Worm (Caenorhabditis elegans) whole organism, young adult: ENCODE measurements around the gene Y54G2A.16.

Source experiments
- B0019.2 ChIP-seq: fragments of 200-800 bp; sonication (Bioruptor generic); conservative IDR thresholded peaks from 2 replicates; pipeline ENCODE4 v1.3.6; 2022; ENCODE audit warnings: missing genetic modification reagents, missing genetic modification characterization, missing compliant biosample characterization
- B0261.1 ChIP-seq: sonication (generic microtip); optimal IDR thresholded peaks from 2 replicates; lab custom pipeline; 2016; ENCODE audit warnings: mild to moderate bottlenecking, missing genetic modification characterization, moderate library complexity, missing compliant biosample characterization
- K11D2.4 ChIP-seq: fragments of 200-800 bp; sonication (Bioruptor generic); IDR thresholded peaks from 2 replicates; pipeline ENCODE4 v1.3.6; 2022; ENCODE audit warnings: missing genetic modification reagents, missing genetic modification characterization, missing compliant biosample characterization
- T07F8.4 ChIP-seq: sonication (generic microtip); optimal IDR thresholded peaks from 2 replicates; lab custom pipeline; 2016; ENCODE audit warnings: mild to moderate bottlenecking, missing genetic modification characterization, moderate library complexity, missing compliant biosample characterization
- Y53G8AR.9 ChIP-seq: fragments of 200-800 bp; sonication (Bioruptor generic); conservative IDR thresholded peaks from 2 replicates; pipeline ENCODE4 v1.3.6; 2022; ENCODE audit warnings: missing genetic modification reagents, missing genetic modification characterization, missing compliant biosample characterization
- Y56A3A.18 ChIP-seq: fragments of 200-800 bp; sonication (Bioruptor generic); IDR thresholded peaks from 2 replicates; pipeline ENCODE4 v1.3.6; 2022; ENCODE audit warnings: missing genetic modification reagents, missing genetic modification characterization, missing compliant biosample characterization
- akir-1 ChIP-seq: fragments of 200-800 bp; sonication (Bioruptor generic); optimal IDR thresholded peaks from 2 replicates; lab custom pipeline; 2018; ENCODE audit warnings: mild to moderate bottlenecking, missing genetic modification characterization, moderate library complexity, missing compliant biosample characterization
- atf-7 ChIP-seq: sonication (generic microtip); optimal IDR thresholded peaks from 2 replicates; lab custom pipeline; 2017; ENCODE audit warnings: mild to moderate bottlenecking, missing genetic modification characterization, missing compliant biosample characterization
- bed-1 ChIP-seq: fragments of 200-800 bp; sonication (Bioruptor generic); IDR thresholded peaks from 2 replicates; pipeline ENCODE4 v1.3.6; 2022; ENCODE audit warnings: missing genetic modification reagents, missing genetic modification characterization, missing compliant biosample characterization
- ccch-3 ChIP-seq: fragments of 200-800 bp; sonication (Bioruptor generic); optimal IDR thresholded peaks from 2 replicates; lab custom pipeline; 2018; ENCODE audit warnings: mild to moderate bottlenecking, missing genetic modification characterization, missing compliant biosample characterization
- cebp-1 ChIP-seq, 2 experiments: fragments of 200-800 bp in 1 of 2; sonication (Bioruptor generic) in 1 of 2; sonication (generic microtip) in 1 of 2; IDR thresholded peaks in 1 of 2; optimal IDR thresholded peaks in 1 of 2; 2 replicates each; pipeline versions ENCODE4 v1.3.6 to Lab custom; 2017 to 2022; ENCODE audit warnings: missing compliant biosample characterization in 2 of 2, missing genetic modification characterization in 2 of 2, mild to moderate bottlenecking in 1 of 2, missing genetic modification reagents in 1 of 2, moderate library complexity in 1 of 2
- cebp-2 ChIP-seq: fragments of 200-800 bp; sonication (Bioruptor generic); IDR thresholded peaks from 2 replicates; pipeline ENCODE4 v1.3.6; 2022; ENCODE audit warnings: missing genetic modification characterization, missing compliant biosample characterization
- ceh-100 ChIP-seq: fragments of 200-800 bp; sonication (Bioruptor generic); IDR thresholded peaks from 2 replicates; pipeline ENCODE4 v1.3.6; 2022; ENCODE audit warnings: missing genetic modification reagents, missing genetic modification characterization, missing compliant biosample characterization
- ceh-40 ChIP-seq: fragments of 200-800 bp; sonication (Bioruptor generic); IDR thresholded peaks from 2 replicates; pipeline ENCODE4 v1.3.6; 2022; ENCODE audit warnings: missing genetic modification characterization, missing compliant biosample characterization
- ceh-58 ChIP-seq: fragments of 200-800 bp; sonication (Bioruptor generic); IDR thresholded peaks from 2 replicates; pipeline ENCODE4 v1.3.6; 2022; ENCODE audit warnings: missing genetic modification characterization, missing compliant biosample characterization
- ceh-91 ChIP-seq: fragments of 200-800 bp; sonication (Bioruptor generic); IDR thresholded peaks from 2 replicates; pipeline ENCODE4 v1.3.6; 2022; ENCODE audit warnings: missing genetic modification reagents, missing genetic modification characterization, missing compliant biosample characterization
- dox-1 ChIP-seq: fragments of 200-800 bp; sonication (Bioruptor generic); IDR thresholded peaks from 2 replicates; pipeline ENCODE4 v1.3.6; 2022; ENCODE audit warnings: missing genetic modification reagents, missing genetic modification characterization, missing compliant biosample characterization
- dpff-1 ChIP-seq: sonication (generic microtip); optimal IDR thresholded peaks from 2 replicates; lab custom pipeline; 2017; ENCODE audit warnings: mild to moderate bottlenecking, missing genetic modification characterization, missing compliant biosample characterization
- egrh-3 ChIP-seq: fragments of 200-800 bp; sonication (Bioruptor generic); IDR thresholded peaks from 2 replicates; pipeline ENCODE4 v1.3.6; 2022; ENCODE audit warnings: missing genetic modification reagents, missing genetic modification characterization, missing compliant biosample characterization
- him-1 ChIP-seq: sonication (generic microtip); optimal IDR thresholded peaks from 2 replicates; lab custom pipeline; 2016; ENCODE audit warnings: missing genotype, missing genetic modification reagents, missing genetic modification characterization, missing compliant biosample characterization
- lsl-1 ChIP-seq: fragments of 200-800 bp; sonication (Bioruptor generic); optimal IDR thresholded peaks from 2 replicates; lab custom pipeline; 2018; ENCODE audit warnings: mild to moderate bottlenecking, missing genetic modification characterization, moderate library complexity, missing compliant biosample characterization
- madf-8 ChIP-seq: fragments of 200-800 bp; sonication (Bioruptor generic); conservative IDR thresholded peaks from 2 replicates; pipeline ENCODE4 v1.3.6; 2022; ENCODE audit warnings: missing genetic modification reagents, missing genetic modification characterization, missing compliant biosample characterization
- mes-4 ChIP-seq: sonication (generic microtip); optimal IDR thresholded peaks from 2 replicates; lab custom pipeline; 2016; ENCODE audit warnings: missing genotype, missing genetic modification characterization, missing compliant biosample characterization
- nhr-179 ChIP-seq: sonication (generic microtip); optimal IDR thresholded peaks from 2 replicates; lab custom pipeline; 2016; ENCODE audit warnings: mild to moderate bottlenecking, missing genetic modification characterization, missing compliant biosample characterization
- nhr-80 ChIP-seq: sonication (generic microtip); optimal IDR thresholded peaks from 2 replicates; lab custom pipeline; 2016; ENCODE audit warnings: missing genetic modification characterization, missing compliant biosample characterization
- pbrm-1 ChIP-seq: fragments of 200-800 bp; sonication (Bioruptor generic); IDR thresholded peaks from 2 replicates; pipeline ENCODE4 v1.3.6; 2022; ENCODE audit warnings: missing genetic modification reagents, missing genetic modification characterization, missing compliant biosample characterization
- rcor-1 ChIP-seq: fragments of 200-800 bp; sonication (Bioruptor generic); IDR thresholded peaks from 2 replicates; pipeline ENCODE4 v1.3.6; 2022; ENCODE audit warnings: missing genetic modification reagents, missing genetic modification characterization, missing compliant biosample characterization
- rec-8 ChIP-seq, 2 experiments: sonication (generic microtip); optimal IDR thresholded peaks; 2 replicates each; lab custom pipeline; 2016; ENCODE audit warnings: mild to moderate bottlenecking in 2 of 2, missing genetic modification characterization in 2 of 2, missing genetic modification reagents in 2 of 2, missing genotype in 2 of 2, missing biosample characterization in 1 of 2, missing compliant biosample characterization in 1 of 2, moderate library complexity in 1 of 2
- sea-2 ChIP-seq: fragments of 200-800 bp; sonication (Bioruptor generic); IDR thresholded peaks from 2 replicates; pipeline ENCODE4 v1.3.6; 2022; ENCODE audit warnings: missing genetic modification characterization, missing compliant biosample characterization
- snpc-1.1 ChIP-seq: sonication (generic microtip); optimal IDR thresholded peaks from 2 replicates; lab custom pipeline; 2017; ENCODE audit warnings: missing genetic modification characterization, mild to moderate bottlenecking, missing compliant biosample characterization, antibody characterized with exemption, moderate library complexity, missing genotype, missing genetic modification reagents; ENCODE audit not compliant: insufficient read depth
- snpc-1.3 ChIP-seq: sonication (generic microtip); optimal IDR thresholded peaks from 2 replicates; lab custom pipeline; 2017; ENCODE audit warnings: missing genetic modification characterization, mild to moderate bottlenecking, missing compliant biosample characterization, antibody characterized with exemption, moderate library complexity, missing genotype, missing genetic modification reagents; ENCODE audit not compliant: insufficient read depth
- snpc-3.4 ChIP-seq: sonication (generic microtip); optimal IDR thresholded peaks from 2 replicates; lab custom pipeline; 2017; ENCODE audit warnings: missing genetic modification characterization, mild to moderate bottlenecking, missing compliant biosample characterization, antibody characterized with exemption, moderate library complexity, missing genotype, missing genetic modification reagents
- snpc-4 ChIP-seq, 5 experiments: fragments of 150-350 bp in 1 of 5; sonication (generic microtip) in 4 of 5; optimal IDR thresholded peaks; 2 replicates each; lab custom pipeline; 2014 to 2018; ENCODE audit warnings: missing genetic modification characterization in 5 of 5, missing biosample characterization in 3 of 5, antibody characterized with exemption in 2 of 5, mild to moderate bottlenecking in 2 of 5, missing compliant biosample characterization in 2 of 5, missing genotype in 2 of 5, moderate library complexity in 2 of 5, missing genetic modification reagents in 1 of 5
- tbx-9 ChIP-seq: sonication (generic microtip); optimal IDR thresholded peaks from 2 replicates; lab custom pipeline; 2016; ENCODE audit warnings: borderline replicate concordance, missing genetic modification characterization, inconsistent platforms, missing compliant biosample characterization
- unc-62 ChIP-seq: fragments of 150-350 bp; optimal IDR thresholded peaks from 2 replicates; lab custom pipeline; 2014; ENCODE audit warnings: missing biosample characterization, missing genetic modification reagents, missing genetic modification characterization
- xnd-1 ChIP-seq: sonication (generic microtip); optimal IDR thresholded peaks from 2 replicates; lab custom pipeline; 2016; ENCODE audit warnings: missing genotype, missing genetic modification reagents, missing genetic modification characterization, missing compliant biosample characterization
- ztf-18 ChIP-seq: sonication (generic microtip); optimal IDR thresholded peaks from 2 replicates; lab custom pipeline; 2016; ENCODE audit warnings: missing genotype, mild to moderate bottlenecking, missing genetic modification characterization, missing compliant biosample characterization
- ztf-26 ChIP-seq: sonication (generic microtip); optimal IDR thresholded peaks from 2 replicates; lab custom pipeline; 2017; ENCODE audit warnings: missing genetic modification characterization, missing compliant biosample characterization
- ztf-6 ChIP-seq: fragments of 200-800 bp; sonication (Bioruptor generic); IDR thresholded peaks from 2 replicates; pipeline ENCODE4 v1.3.6; 2022; ENCODE audit warnings: missing genetic modification reagents, missing genetic modification characterization, missing compliant biosample characterization

The Y54G2A.16 gene

DNA sequence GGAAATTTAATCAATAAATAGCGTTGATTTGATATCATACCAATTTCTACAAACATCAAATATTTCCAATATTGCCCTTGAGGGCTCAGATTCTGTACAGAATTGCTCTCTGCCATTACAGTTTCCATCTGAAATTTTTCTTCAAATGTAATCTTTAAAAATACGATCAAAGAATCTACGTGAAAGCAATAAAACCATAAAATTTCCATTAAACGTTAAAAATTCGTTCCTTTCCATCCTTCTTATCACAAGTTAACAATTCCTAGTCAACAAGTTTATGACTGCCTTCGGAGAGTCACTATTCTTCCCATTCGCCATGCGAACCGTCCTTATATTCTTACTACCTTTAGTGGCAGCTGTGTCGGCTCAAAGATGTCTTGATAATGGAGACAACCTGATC, 29.3 kb downstream of the Y54G2A.16 start, which contains the start of gene clec-82:
TSS of gene clec-82 (plus strand) at position 301 of the 400 bp plus-strand sequence.
- TF ChIP-seq egrh-3 (GFP tag; lab: Robert Waterston, UW) (no peak), cebp-2 (GFP tag; lab: Robert Waterston, UW) (no peak), madf-8 (GFP tag; lab: Robert Waterston, UW) (no peak), ccch-3 (GFP tag; lab: Kevin White, UChicago) (no peak), B0261.1 (tag; lab: Kevin White, UChicago) (no peak), bed-1 (no peak), ztf-18 (no peak), B0019.2 (no peak), ztf-6 (GFP tag; lab: Robert Waterston, UW) (no peak), dox-1 (GFP tag; lab: Robert Waterston, UW) (no peak), akir-1 (GFP tag; lab: Kevin White, UChicago) (no peak)

DNA sequence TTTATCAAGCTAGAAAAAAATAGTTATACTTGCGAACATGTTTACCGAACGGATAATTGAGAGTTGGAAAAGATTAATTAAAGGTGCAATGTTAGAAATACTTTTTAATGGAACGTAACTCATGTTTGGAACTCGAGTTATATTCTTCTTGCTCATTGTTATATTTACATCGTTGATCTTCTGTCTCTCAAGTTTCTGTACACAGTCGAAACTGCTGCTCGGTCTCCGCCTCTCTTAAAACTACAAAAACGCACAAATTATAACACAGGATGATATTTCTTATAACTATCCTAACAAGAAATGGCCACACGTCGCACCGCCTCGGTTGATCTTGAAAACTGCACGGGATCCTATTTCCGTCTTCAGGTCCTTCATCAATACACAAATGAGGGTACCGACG, 30.1 kb downstream of the Y54G2A.16 start, which contains the start of gene pudl-2:
TSS of gene pudl-2 (plus strand) at position 301 of the 400 bp plus-strand sequence.
- TF ChIP-seq rec-8 (tag; optimal IDR thresholded peaks at IDR 0.05; lab: Kevin White, UChicago), result no peak
- TF ChIP-seq unc-62 (GFP tag; lab: Kevin White, UChicago), result no peak
- no peak for TF ChIP-seq ceh-58 (GFP tag; lab: Robert Waterston, UW)
- TF ChIP-seq dpff-1 (tag; lab: Kevin White, UChicago), result no peak
- no peak for TF ChIP-seq sea-2 (GFP tag; lab: Robert Waterston, UW)
- TF ChIP-seq nhr-179 (tag; lab: Kevin White, UChicago), result no peak
- TF ChIP-seq ceh-91 (GFP tag; lab: Robert Waterston, UW), result no peak
- TF ChIP-seq egrh-3 (GFP tag; lab: Robert Waterston, UW), result no peak
- no peak for TF ChIP-seq Y53G8AR.9 (GFP tag; lab: Robert Waterston, UW)
- TF ChIP-seq xnd-1 (tag; lab: Kevin White, UChicago), result no peak
- no peak for TF ChIP-seq rcor-1 (GFP tag; lab: Robert Waterston, UW)
- no peak for TF ChIP-seq cebp-1 (GFP tag; IDR thresholded peaks at IDR 0.05; lab: Robert Waterston, UW)
- TF ChIP-seq cebp-1 (tag; optimal IDR thresholded peaks at IDR 0.05; lab: Kevin White, UChicago), result no peak

- TF ChIP-seq ceh-100 (GFP tag; lab: Robert Waterston, UW) (no peak), ceh-40 (GFP tag; lab: Robert Waterston, UW) (no peak), Y56A3A.18 (GFP tag; lab: Robert Waterston, UW) (no peak), ztf-26 (no peak), tbx-9 (tag; lab: Kevin White, UChicago) (no peak), pbrm-1 (GFP tag; lab: Robert Waterston, UW) (no peak), Y53G8AR.9 (GFP tag; lab: Robert Waterston, UW) (no peak)
Measured at ce11 chrIV:2832587-2832986, 32.1 kb downstream of the Y54G2A.16 start, which contains the start of the genes Y54G2A.48 and pudl-1. Y54G2A.48 (minus strand) TSS chrIV:2832687. pudl-1 (plus strand) TSS chrIV:2832906.

DNA sequence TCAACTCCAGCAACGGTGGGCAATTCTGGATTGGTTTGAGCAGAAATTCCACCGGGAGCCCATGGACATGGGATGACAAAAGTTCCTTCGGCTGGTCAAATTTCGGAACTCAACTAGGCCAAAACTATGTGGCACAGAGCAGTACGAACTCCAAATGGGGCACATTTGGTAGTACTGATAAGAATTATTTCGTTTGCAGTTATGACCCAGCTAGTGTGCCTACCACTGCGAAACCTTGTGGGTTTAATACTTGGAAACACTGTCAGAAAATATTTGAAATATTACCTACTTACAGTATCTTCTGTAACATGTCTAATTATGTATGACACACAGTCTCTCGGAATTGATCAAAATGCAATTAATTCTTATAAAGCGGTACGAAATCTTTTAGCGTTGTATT, 38.3 kb downstream of the Y54G2A.16 start:
- TF ChIP-seq nhr-80 (tag; lab: Kevin White, UChicago) (peak; percentile 58), mes-4 (tag; lab: Kevin White, UChicago) (no peak)

- TF ChIP-seq snpc-1.3 (tag; lab: Kevin White, UChicago) (peak; percentile 45), Y53G8AR.9 (GFP tag; lab: Robert Waterston, UW) (no peak), snpc-1.1 (tag; lab: Kevin White, UChicago) (peak; percentile 94), mes-4 (tag; lab: Kevin White, UChicago) (no peak), snpc-3.4 (tag; lab: Kevin White, UChicago) (peak; percentile 76), atf-7 (peak; percentile 3), lsl-1 (GFP tag; lab: Kevin White, UChicago) (peak; percentile 5), snpc-4 (GFP tag; optimal IDR thresholded peaks at IDR 0.05; lab: Kevin White, UChicago) (peak; percentile 89), snpc-4 (tag; optimal IDR thresholded peaks at IDR 0.05; lab: Kevin White, UChicago) (peak; percentile 77 to 95 (median 90)), T07F8.4 (tag; lab: Kevin White, UChicago) (no peak), K11D2.4 (GFP tag; lab: Robert Waterston, UW) (no peak), him-1 (tag; lab: Kevin White, UChicago) (peak; percentile 83)
Measured at ce11 chrIV:2825460-2826103, 39.1 kb downstream of the Y54G2A.16 start.
